Worm (Caenorhabditis elegans) whole organism, L4/young adult: ENCODE data around the gene his-24.

Experiments
- W03F9.2 ChIP-seq: fragments of 150-350 bp; optimal IDR thresholded peaks from 2 replicates; lab custom pipeline; 2014; ENCODE audit warnings: missing biosample characterization, missing genetic modification characterization
- him-1 ChIP-seq: sonication (generic microtip); optimal IDR thresholded peaks from 2 replicates; lab custom pipeline; 2016; ENCODE audit warnings: missing genotype, missing genetic modification reagents, missing genetic modification characterization, missing compliant biosample characterization

DNA sequence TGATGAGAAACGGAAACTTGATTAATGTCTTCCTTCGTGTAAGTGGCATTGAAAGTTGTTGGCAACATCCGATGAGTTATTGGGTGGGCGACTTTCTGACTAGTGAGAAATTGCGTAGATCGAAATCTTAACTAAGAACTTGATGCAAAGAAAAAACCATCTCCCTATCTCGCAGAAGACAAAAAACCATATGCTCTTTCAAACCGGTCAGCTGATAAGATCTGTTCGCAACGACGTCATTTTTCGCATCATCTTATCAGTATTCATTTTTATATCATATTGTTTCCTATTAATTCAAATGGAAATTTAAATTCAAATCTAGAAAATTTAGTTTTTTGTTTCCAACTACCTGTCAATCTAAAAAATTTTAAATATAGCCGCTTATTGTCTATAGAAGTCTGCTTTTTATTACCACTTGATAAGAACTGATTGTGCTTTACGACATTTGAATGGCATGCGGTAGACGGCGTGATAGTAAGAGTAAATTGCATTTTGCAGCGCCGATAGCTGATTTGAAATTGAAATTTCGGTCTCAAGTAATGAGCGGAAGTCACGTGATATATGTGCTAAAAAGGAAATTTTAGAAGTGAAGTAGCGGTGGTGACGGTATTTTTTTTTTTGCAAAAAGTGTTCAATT, 10.6 kb downstream of the his-24 start:
- TF ChIP-seq him-1, result no peak
- no peak for TF ChIP-seq W03F9.2 (tag; lab: Kevin White, UChicago)
